Fruit fly (Drosophila melanogaster) whole organism, prepupa: Measurements from ENCODE around the gene CG10232.

Experiments used
- Blimp-1 ChIP-seq: fragments of 200-800 bp; sonication (Bioruptor generic); optimal IDR thresholded peaks from 3 replicates; lab custom pipeline; 2017; ENCODE audit warnings: missing biosample characterization, missing genetic modification characterization, mild to moderate bottlenecking, moderate library complexity, missing genetic modification reagents
- CG10669 ChIP-seq: fragments of 200-800 bp; sonication (Bioruptor generic); optimal IDR thresholded peaks from 3 replicates; lab custom pipeline; 2018; ENCODE audit warnings: missing biosample characterization, mild to moderate bottlenecking, missing genetic modification characterization, moderate library complexity
- CG1621 ChIP-seq: fragments of 200-800 bp; sonication (Bioruptor generic); optimal IDR thresholded peaks from 3 replicates; lab custom pipeline; 2018; ENCODE audit warnings: missing biosample characterization, mild to moderate bottlenecking, missing genetic modification characterization
- CG31627 ChIP-seq: fragments of 200-800 bp; sonication (Bioruptor generic); optimal IDR thresholded peaks from 3 replicates; lab custom pipeline; 2016; ENCODE audit warnings: missing biosample characterization, missing genetic modification characterization
- CG32006 ChIP-seq: fragments of 200-800 bp; sonication (Bioruptor generic); optimal IDR thresholded peaks from 3 replicates; lab custom pipeline; 2017; ENCODE audit warnings: missing biosample characterization, mild to moderate bottlenecking, missing genetic modification characterization
- CG9139 ChIP-seq: fragments of 200-800 bp; sonication (Bioruptor generic); optimal IDR thresholded peaks from 3 replicates; lab custom pipeline; 2017; ENCODE audit warnings: missing biosample characterization, mild to moderate bottlenecking, missing genetic modification characterization
- Lpt ChIP-seq: fragments of 200-800 bp; sonication (Bioruptor generic); optimal IDR thresholded peaks from 3 replicates; lab custom pipeline; 2016; ENCODE audit warnings: missing biosample characterization, missing genetic modification characterization
- Sox14 ChIP-seq: fragments of 200-800 bp; sonication (Bioruptor generic); optimal IDR thresholded peaks from 3 replicates; lab custom pipeline; 2016; ENCODE audit warnings: missing biosample characterization, missing genetic modification characterization
- lz ChIP-seq: fragments of 200-800 bp; sonication (Bioruptor generic); optimal IDR thresholded peaks from 3 replicates; lab custom pipeline; 2016; ENCODE audit warnings: missing biosample characterization, missing genetic modification characterization
- ss ChIP-seq, 2 experiments: fragments of 200-800 bp; sonication (Bioruptor generic); optimal IDR thresholded peaks; 2 replicates in 1 of 2; 3 replicates in 1 of 2; lab custom pipeline; 2017 to 2018; ENCODE audit warnings: mild to moderate bottlenecking in 2 of 2, missing biosample characterization in 2 of 2, missing genetic modification characterization in 2 of 2, moderate library complexity in 1 of 2

DNA sequence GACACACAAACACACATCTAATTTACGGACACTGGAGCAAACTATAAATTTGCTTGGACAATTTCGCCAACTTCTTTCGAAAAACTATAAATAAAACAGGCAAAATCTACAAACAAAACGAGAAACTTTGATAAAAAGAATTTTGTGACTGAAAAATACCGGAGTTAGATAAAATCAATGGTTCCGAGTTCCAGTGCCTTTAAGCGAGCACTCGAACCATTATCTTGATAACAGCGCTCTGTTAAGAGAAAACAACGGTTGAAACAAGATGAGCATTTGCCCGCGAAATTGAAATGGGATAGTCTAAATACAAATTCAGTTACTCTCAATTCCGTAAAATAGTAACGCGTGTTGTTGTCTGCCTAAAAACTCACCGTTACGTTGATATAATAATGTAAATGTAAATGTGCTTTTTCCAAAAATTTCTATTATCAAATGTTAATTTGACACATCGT is 26.8 kb downstream of the CG10232 start, which contains the start of gene CG10254:
- no peak for TF ChIP-seq CG10669 (GFP tag; lab: Kevin White, UChicago)
- no peak for TF ChIP-seq Lpt (GFP tag; lab: Kevin White, UChicago)
- TF ChIP-seq Blimp-1 (GFP tag; lab: Kevin White, UChicago): no peak
- TF ChIP-seq Sox14 (GFP tag; lab: Kevin White, UChicago): no peak
- TF ChIP-seq CG32006 (GFP tag; lab: Kevin White, UChicago): no peak
- TF ChIP-seq CG9139 (GFP tag; lab: Kevin White, UChicago): no peak
- no peak for TF ChIP-seq CG31627 (GFP tag; lab: Kevin White, UChicago)
- TF ChIP-seq CG1621: no peak
- TF ChIP-seq ss (GFP tag; optimal IDR thresholded peaks at IDR 0.05; lab: Kevin White, UChicago): no peak
- no peak for TF ChIP-seq lz (GFP tag; lab: Kevin White, UChicago)
